Fruit fly (Drosophila melanogaster) whole organism, prepupa: ENCODE measurements around the gene CG10874.

Source experiments
- Blimp-1 ChIP-seq: fragments of 200-800 bp; sonication (Bioruptor generic); optimal IDR thresholded peaks from 3 replicates; lab custom pipeline; 2017; ENCODE audit warnings: missing biosample characterization, missing genetic modification characterization, mild to moderate bottlenecking, moderate library complexity, missing genetic modification reagents
- CG10631 ChIP-seq: fragments of 200-800 bp; sonication (Bioruptor generic); optimal IDR thresholded peaks from 2 replicates; lab custom pipeline; 2016; ENCODE audit warnings: missing biosample characterization, missing genetic modification characterization
- CG10669 ChIP-seq: fragments of 200-800 bp; sonication (Bioruptor generic); optimal IDR thresholded peaks from 3 replicates; lab custom pipeline; 2018; ENCODE audit warnings: missing biosample characterization, mild to moderate bottlenecking, missing genetic modification characterization, moderate library complexity
- CG11294 ChIP-seq: fragments of 200-800 bp; sonication (Bioruptor generic); IDR thresholded peaks from 2 replicates; pipeline ENCODE4 v1.3.6; 2022; ENCODE audit warnings: missing biosample characterization, missing genetic modification characterization
- CG11902 ChIP-seq: fragments of 200-800 bp; sonication (Bioruptor generic); optimal IDR thresholded peaks from 3 replicates; lab custom pipeline; 2016; ENCODE audit warnings: missing biosample characterization, missing genetic modification characterization
- CG15336 ChIP-seq: fragments of 200-800 bp; sonication (Bioruptor generic); IDR thresholded peaks from 2 replicates; pipeline ENCODE4 v1.3.6; 2022; ENCODE audit warnings: missing biosample characterization, missing genetic modification characterization
- CG1621 ChIP-seq: fragments of 200-800 bp; sonication (Bioruptor generic); optimal IDR thresholded peaks from 3 replicates; lab custom pipeline; 2018; ENCODE audit warnings: missing biosample characterization, mild to moderate bottlenecking, missing genetic modification characterization
- CG16779 ChIP-seq: fragments of 200-800 bp; sonication (Bioruptor generic); optimal IDR thresholded peaks from 3 replicates; lab custom pipeline; 2017; ENCODE audit warnings: missing biosample characterization, mild to moderate bottlenecking, missing genetic modification characterization
- CG3032 ChIP-seq: fragments of 200-800 bp; optimal IDR thresholded peaks from 2 replicates; lab custom pipeline; 2019; ENCODE audit warnings: missing biosample characterization, mild to moderate bottlenecking, missing genetic modification characterization, moderate library complexity
- CG31627 ChIP-seq: fragments of 200-800 bp; sonication (Bioruptor generic); optimal IDR thresholded peaks from 3 replicates; lab custom pipeline; 2016; ENCODE audit warnings: missing biosample characterization, missing genetic modification characterization
- CG32006 ChIP-seq: fragments of 200-800 bp; sonication (Bioruptor generic); optimal IDR thresholded peaks from 3 replicates; lab custom pipeline; 2017; ENCODE audit warnings: missing biosample characterization, mild to moderate bottlenecking, missing genetic modification characterization
- CG34406 ChIP-seq: fragments of 200-800 bp; sonication (Bioruptor generic); optimal IDR thresholded peaks from 3 replicates; lab custom pipeline; 2016; ENCODE audit warnings: missing biosample characterization, missing genetic modification characterization
- CG3919 ChIP-seq: fragments of 200-800 bp; sonication (Bioruptor generic); optimal IDR thresholded peaks from 3 replicates; lab custom pipeline; 2016; ENCODE audit warnings: missing biosample characterization, missing genetic modification characterization
- CG6163 ChIP-seq: fragments of 200-800 bp; sonication (Bioruptor generic); IDR thresholded peaks from 3 replicates; pipeline ENCODE4 v1.3.6; 2022; ENCODE audit warnings: missing biosample characterization, missing genetic modification characterization
- CG6276 ChIP-seq: fragments of 200-800 bp; sonication (Bioruptor generic); optimal IDR thresholded peaks from 2 replicates; lab custom pipeline; 2017; ENCODE audit warnings: missing biosample characterization, mild to moderate bottlenecking, missing genetic modification characterization
- CG6792 ChIP-seq: fragments of 200-800 bp; sonication (Bioruptor generic); optimal IDR thresholded peaks from 3 replicates; lab custom pipeline; 2016; ENCODE audit warnings: missing biosample characterization, missing genetic modification characterization
- CG6808 ChIP-seq: fragments of 200-800 bp; sonication (Bioruptor generic); optimal IDR thresholded peaks from 3 replicates; lab custom pipeline; 2017; ENCODE audit warnings: missing biosample characterization, missing genetic modification characterization, mild to moderate bottlenecking, moderate library complexity, missing genetic modification reagents
- CG6854 ChIP-seq: fragments of 200-800 bp; sonication (Bioruptor generic); optimal IDR thresholded peaks from 2 replicates; lab custom pipeline; 2017; ENCODE audit warnings: missing biosample characterization, mild to moderate bottlenecking, missing genetic modification characterization
- CG7368 ChIP-seq: fragments of 200-800 bp; sonication (Bioruptor generic); optimal IDR thresholded peaks from 3 replicates; lab custom pipeline; 2016; ENCODE audit warnings: missing biosample characterization, missing genetic modification characterization
- CG8119 ChIP-seq: fragments of 200-800 bp; sonication (Bioruptor generic); IDR thresholded peaks from 3 replicates; pipeline ENCODE4 v1.3.6; 2022; ENCODE audit warnings: missing biosample characterization, missing genetic modification characterization
- CG8319 ChIP-seq: fragments of 200-800 bp; sonication (Bioruptor generic); optimal IDR thresholded peaks from 3 replicates; lab custom pipeline; 2016; ENCODE audit warnings: missing biosample characterization, missing genetic modification characterization
- CG8632 ChIP-seq: fragments of 200-800 bp; sonication (Bioruptor generic); optimal IDR thresholded peaks from 3 replicates; lab custom pipeline; 2016; ENCODE audit warnings: missing biosample characterization, missing genetic modification characterization
- Eip75B ChIP-seq: fragments of 200-800 bp; sonication (Bioruptor generic); optimal IDR thresholded peaks from 3 replicates; lab custom pipeline; 2016; ENCODE audit warnings: missing biosample characterization, missing genetic modification characterization
- Eip78C ChIP-seq: fragments of 200-800 bp; sonication (Bioruptor generic); peaks from one replicate; lab custom pipeline; 2016; ENCODE audit warnings: missing biosample characterization, missing genetic modification characterization
- Eip93F ChIP-seq: fragments of 200-800 bp; sonication (Bioruptor generic); optimal IDR thresholded peaks from 2 replicates; lab custom pipeline; 2016; ENCODE audit warnings: missing biosample characterization, mild to moderate bottlenecking, missing genetic modification characterization
- Ets21C ChIP-seq: fragments of 200-800 bp; sonication (Bioruptor generic); optimal IDR thresholded peaks from 3 replicates; lab custom pipeline; 2016; ENCODE audit warnings: missing biosample characterization, missing genetic modification characterization
- Ets96B ChIP-seq: fragments of 200-800 bp; optimal IDR thresholded peaks from 2 replicates; lab custom pipeline; 2019; ENCODE audit warnings: missing biosample characterization, mild to moderate bottlenecking, missing genetic modification characterization, moderate library complexity
- Hr38 ChIP-seq: sonication (Bioruptor generic); optimal IDR thresholded peaks from 2 replicates; lab custom pipeline; 2016; ENCODE audit warnings: missing biosample characterization, missing genetic modification characterization
- Hr39 ChIP-seq: fragments of 200-800 bp; sonication (Bioruptor generic); optimal IDR thresholded peaks from 2 replicates; lab custom pipeline; 2016; ENCODE audit warnings: missing biosample characterization, missing genetic modification characterization
- Lpt ChIP-seq: fragments of 200-800 bp; sonication (Bioruptor generic); optimal IDR thresholded peaks from 3 replicates; lab custom pipeline; 2016; ENCODE audit warnings: missing biosample characterization, missing genetic modification characterization
- Met ChIP-seq: fragments of 200-800 bp; sonication (Bioruptor generic); optimal IDR thresholded peaks from 3 replicates; lab custom pipeline; 2016; ENCODE audit warnings: missing biosample characterization, missing genetic modification characterization
- OdsH ChIP-seq: fragments of 200-800 bp; sonication (Bioruptor generic); optimal IDR thresholded peaks from 3 replicates; lab custom pipeline; 2016; ENCODE audit warnings: missing biosample characterization, missing genetic modification characterization
- Sox102F ChIP-seq: fragments of 200-800 bp; sonication (Bioruptor generic); optimal IDR thresholded peaks from 2 replicates; lab custom pipeline; 2016; ENCODE audit warnings: missing biosample characterization, mild to moderate bottlenecking, missing genetic modification characterization
- achi ChIP-seq: fragments of 200-800 bp; sonication (Bioruptor generic); optimal IDR thresholded peaks from 3 replicates; lab custom pipeline; 2016; ENCODE audit warnings: missing biosample characterization, missing genetic modification characterization
- acj6 ChIP-seq: fragments of 200-800 bp; sonication (Bioruptor generic); optimal IDR thresholded peaks from 3 replicates; lab custom pipeline; 2016; ENCODE audit warnings: missing biosample characterization, missing genetic modification characterization
- cyc ChIP-seq: fragments of 200-800 bp; sonication (Bioruptor generic); optimal IDR thresholded peaks from 3 replicates; lab custom pipeline; 2016; ENCODE audit warnings: missing biosample characterization, missing genetic modification characterization
- dac ChIP-seq: fragments of 200-800 bp; sonication (Bioruptor generic); optimal IDR thresholded peaks from 2 replicates; lab custom pipeline; 2017; ENCODE audit warnings: missing biosample characterization, mild to moderate bottlenecking, missing genetic modification characterization
- eg ChIP-seq: fragments of 200-800 bp; sonication (Bioruptor generic); IDR thresholded peaks from 3 replicates; pipeline ENCODE4 v1.3.6; 2022; ENCODE audit warnings: missing biosample characterization, missing genetic modification characterization
- esn ChIP-seq: fragments of 200-800 bp; sonication (Bioruptor generic); optimal IDR thresholded peaks from 2 replicates; lab custom pipeline; 2016; ENCODE audit warnings: missing biosample characterization, mild to moderate bottlenecking, missing genetic modification characterization, moderate library complexity
- fd59A ChIP-seq: fragments of 200-800 bp; sonication (Bioruptor generic); optimal IDR thresholded peaks from 2 replicates; lab custom pipeline; 2017; ENCODE audit warnings: missing biosample characterization, mild to moderate bottlenecking, missing genetic modification characterization, missing genetic modification reagents
- lz ChIP-seq: fragments of 200-800 bp; sonication (Bioruptor generic); optimal IDR thresholded peaks from 3 replicates; lab custom pipeline; 2016; ENCODE audit warnings: missing biosample characterization, missing genetic modification characterization
- pdm3 ChIP-seq: fragments of 200-800 bp; sonication (Bioruptor generic); optimal IDR thresholded peaks from 3 replicates; lab custom pipeline; 2016; ENCODE audit warnings: missing biosample characterization, missing genetic modification characterization
- spab ChIP-seq: fragments of 200-800 bp; sonication (Bioruptor generic); optimal IDR thresholded peaks from 2 replicates; lab custom pipeline; 2017; ENCODE audit warnings: missing biosample characterization, mild to moderate bottlenecking, missing genetic modification characterization, missing genetic modification reagents
- svp ChIP-seq: fragments of 200-800 bp; sonication (Bioruptor generic); peaks from one replicate; lab custom pipeline; 2016; ENCODE audit warnings: missing biosample characterization, missing genetic modification characterization
- topi ChIP-seq: fragments of 200-800 bp; sonication (Bioruptor generic); optimal IDR thresholded peaks from 3 replicates; lab custom pipeline; 2016; ENCODE audit warnings: missing biosample characterization, missing genetic modification characterization

Gene CG10874

dm6 chr2L:2202853-2203717 lies 10.9 kb upstream of the CG10874 start (continued):
- TF ChIP-seq CG6163 (GFP tag; lab: Robert Waterston, UW) (peak; percentile 81), Hr39 (GFP tag; lab: Kevin White, UChicago) (no peak), CG11902 (GFP tag; lab: Kevin White, UChicago) (no peak), CG8119 (GFP tag; lab: Robert Waterston, UW) (peak; percentile 64; the same call in 1 of the 3 replicates), pdm3 (GFP tag; lab: Kevin White, UChicago) (no peak), Ets96B (tag; lab: Kevin White, UChicago) (peak; percentile 24), fd59A (GFP tag; lab: Kevin White, UChicago) (no peak), Eip93F (GFP tag; lab: Kevin White, UChicago) (no peak), Blimp-1 (peak; percentile 99), CG8319 (GFP tag; lab: Kevin White, UChicago) (no peak)

DNA sequence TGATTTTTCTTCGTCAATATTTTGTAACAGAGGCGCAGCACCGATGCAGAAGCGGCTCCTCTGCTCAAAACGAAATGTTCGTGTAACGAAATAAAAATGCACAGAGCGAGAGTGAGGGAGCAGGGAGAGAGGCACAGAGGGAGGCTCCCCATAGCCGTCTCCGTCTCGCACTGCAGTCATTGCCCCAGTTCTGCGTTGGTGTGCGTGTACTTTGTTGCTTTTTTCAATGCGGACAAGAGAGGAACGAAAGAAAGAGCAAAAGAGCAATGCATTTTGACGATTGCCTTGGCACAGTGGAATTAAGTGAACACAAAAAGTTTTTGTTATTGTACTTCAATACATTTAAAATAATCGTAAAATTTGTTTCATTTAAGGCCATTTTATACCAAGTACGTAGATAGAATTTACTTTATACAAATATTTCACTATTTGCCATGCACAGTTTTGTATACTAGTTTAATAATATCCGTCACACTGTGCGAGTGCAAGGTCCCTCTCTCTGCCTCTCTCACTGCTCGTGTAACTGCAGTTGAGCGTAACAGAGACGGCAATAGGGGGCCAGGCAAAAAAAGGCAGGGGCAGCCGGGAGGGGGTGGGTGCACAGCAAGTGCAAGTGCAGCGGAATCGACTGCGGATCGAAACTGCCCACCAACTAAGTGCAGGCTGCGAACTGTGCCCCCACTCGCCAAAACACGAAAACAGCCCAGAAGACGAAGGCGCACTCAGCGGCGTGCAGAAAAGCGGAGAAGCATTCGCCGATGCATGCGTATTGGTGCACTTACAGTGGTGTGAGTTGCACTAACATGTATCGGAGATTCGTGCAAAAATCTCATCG lies 10.0 kb upstream of the CG10874 start:
- TF ChIP-seq CG10631 (peak; percentile 100), Hr38 (GFP tag; lab: Kevin White, UChicago) (peak; percentile 98), CG8119 (GFP tag; lab: Robert Waterston, UW) (peak; percentile 100), pdm3 (GFP tag; lab: Kevin White, UChicago) (peak; percentile 100), lz (GFP tag; lab: Kevin White, UChicago) (peak; percentile 100), CG34406 (GFP tag; lab: Kevin White, UChicago) (peak; percentile 100), CG6808 (peak; percentile 99), Hr39 (GFP tag; lab: Kevin White, UChicago) (peak; percentile 100), svp (peak; percentile 100), topi (peak; percentile 100), Lpt (GFP tag; lab: Kevin White, UChicago) (peak; percentile 100), CG6854 (peak; percentile 99), CG32006 (GFP tag; lab: Kevin White, UChicago) (peak; percentile 100), CG11294 (peak; percentile 100), CG11902 (GFP tag; lab: Kevin White, UChicago) (peak; percentile 99), CG6792 (GFP tag; lab: Kevin White, UChicago) (peak; percentile 100), Met (GFP tag; lab: Kevin White, UChicago) (peak; percentile 100), esn (GFP tag; lab: Kevin White, UChicago) (peak; percentile 100), Ets21C (GFP tag; lab: Kevin White, UChicago) (peak; percentile 100), cyc (GFP tag; lab: Kevin White, UChicago) (peak; percentile 100), achi (GFP tag; lab: Kevin White, UChicago) (peak; percentile 99), CG6276 (peak; percentile 100), spab (GFP tag; lab: Kevin White, UChicago) (peak; percentile 100), Sox102F (peak; percentile 100), CG16779 (tag; lab: Kevin White, UChicago) (peak; percentile 99), CG31627 (GFP tag; lab: Kevin White, UChicago) (peak; percentile 100), OdsH (peak; percentile 100), CG7368 (GFP tag; lab: Kevin White, UChicago) (peak; percentile 100), acj6 (peak; percentile 100), CG8632 (GFP tag; lab: Kevin White, UChicago) (peak; percentile 100), CG10669 (GFP tag; lab: Kevin White, UChicago) (peak; percentile 100), CG3919 (GFP tag; lab: Kevin White, UChicago) (peak; percentile 100), fd59A (GFP tag; lab: Kevin White, UChicago) (peak; percentile 99), eg (GFP tag; lab: Robert Waterston, UW) (peak; percentile 100), Eip78C (GFP tag; lab: Kevin White, UChicago) (peak; percentile 100), Ets96B (tag; lab: Kevin White, UChicago) (peak; percentile 100), dac (GFP tag; lab: Kevin White, UChicago) (peak; percentile 99), CG15336 (peak; percentile 100), Eip75B (GFP tag; lab: Kevin White, UChicago) (peak; percentile 100), Blimp-1 (peak; percentile 98), CG1621 (tag; lab: Kevin White, UChicago) (peak; percentile 99), CG3032 (peak; percentile 100)
